Fruit fly (Drosophila melanogaster) whole organism, embryonic: ENCODE measurements around the gene CG17376.

Experiments used
- Atf3 ChIP-seq: fragments of 200-800 bp; sonication (Bioruptor generic); optimal IDR thresholded peaks from 3 replicates; lab custom pipeline; 2016; ENCODE audit warnings: missing biosample characterization, missing genetic modification characterization
- Blimp-1 ChIP-seq: fragments of 200-800 bp; sonication (Bioruptor generic); optimal IDR thresholded peaks from 3 replicates; lab custom pipeline; 2018; ENCODE audit warnings: missing biosample characterization, missing genetic modification characterization, mild to moderate bottlenecking, moderate library complexity, missing genetic modification reagents
- C15 ChIP-seq: fragments of 200-800 bp; sonication (Bioruptor generic); IDR thresholded peaks from 3 replicates; pipeline ENCODE4 v1.3.6; 2022; ENCODE audit warnings: missing biosample characterization, missing genetic modification characterization
- CG11456 ChIP-seq: fragments of 200-800 bp; sonication (Bioruptor generic); IDR thresholded peaks from 3 replicates; pipeline ENCODE4 v1.3.6; 2022; ENCODE audit warnings: missing biosample characterization, missing genetic modification characterization
- CG11696 ChIP-seq: fragments of 200-800 bp; sonication (Bioruptor generic); IDR thresholded peaks from 2 replicates; pipeline ENCODE4 v1.3.6; 2022; ENCODE audit warnings: missing biosample characterization, missing genetic modification characterization
- CG11723 ChIP-seq: fragments of 200-800 bp; sonication (Bioruptor generic); optimal IDR thresholded peaks from 2 replicates; lab custom pipeline; 2017; ENCODE audit warnings: missing biosample characterization, mild to moderate bottlenecking, missing genetic modification characterization
- CG12155 ChIP-seq: fragments of 200-800 bp; sonication (Bioruptor generic); optimal IDR thresholded peaks from 3 replicates; lab custom pipeline; 2016; ENCODE audit warnings: missing biosample characterization, missing genetic modification characterization
- CG13123 ChIP-seq: fragments of 200-800 bp; sonication (Bioruptor generic); optimal IDR thresholded peaks from 2 replicates; lab custom pipeline; 2016; ENCODE audit warnings: missing biosample characterization, missing genetic modification characterization
- CG1529 ChIP-seq: fragments of 200-800 bp; sonication (Bioruptor generic); optimal IDR thresholded peaks from 3 replicates; lab custom pipeline; 2018; ENCODE audit warnings: missing biosample characterization, missing genetic modification characterization
- CG17829 ChIP-seq: fragments of 200-800 bp; optimal IDR thresholded peaks from 2 replicates; lab custom pipeline; 2019; ENCODE audit warnings: missing biosample characterization, mild to moderate bottlenecking, missing genetic modification characterization, moderate library complexity
- CG17912 ChIP-seq: fragments of 200-800 bp; sonication (Bioruptor generic); optimal IDR thresholded peaks from 2 replicates; lab custom pipeline; 2018; ENCODE audit warnings: missing biosample characterization, mild to moderate bottlenecking, missing genetic modification characterization
- CG1792 ChIP-seq: fragments of 200-800 bp; sonication (Bioruptor generic); optimal IDR thresholded peaks from 2 replicates; lab custom pipeline; 2016; ENCODE audit warnings: missing biosample characterization, missing genetic modification characterization
- CG2199 ChIP-seq: fragments of 200-800 bp; sonication (Bioruptor generic); IDR thresholded peaks from 3 replicates; pipeline ENCODE4 v1.3.6; 2022; ENCODE audit warnings: missing biosample characterization, missing genetic modification characterization
- CG2712 ChIP-seq: fragments of 200-800 bp; optimal IDR thresholded peaks from 3 replicates; lab custom pipeline; 2019; ENCODE audit warnings: missing biosample characterization, mild to moderate bottlenecking, missing genetic modification characterization, moderate library complexity
- CG32767 ChIP-seq: fragments of 200-800 bp; sonication (Bioruptor generic); IDR thresholded peaks from 2 replicates; pipeline ENCODE4 v1.3.6; 2022; ENCODE audit warnings: missing biosample characterization, missing genetic modification characterization
- CG34376 ChIP-seq: fragments of 200-800 bp; sonication (Bioruptor generic); optimal IDR thresholded peaks from 2 replicates; lab custom pipeline; 2018; ENCODE audit warnings: missing biosample characterization, mild to moderate bottlenecking, missing genetic modification characterization
- CG4617 ChIP-seq: fragments of 200-800 bp; sonication (Bioruptor generic); optimal IDR thresholded peaks from 3 replicates; lab custom pipeline; 2016; ENCODE audit warnings: missing biosample characterization, missing genetic modification characterization, borderline replicate concordance
- CG4707 ChIP-seq: fragments of 200-800 bp; sonication (Bioruptor generic); optimal IDR thresholded peaks from 2 replicates; lab custom pipeline; 2018; ENCODE audit warnings: missing biosample characterization, mild to moderate bottlenecking, missing genetic modification characterization, moderate library complexity
- CG8089 ChIP-seq: fragments of 200-800 bp; sonication (Bioruptor generic); optimal IDR thresholded peaks from 3 replicates; lab custom pipeline; 2016; ENCODE audit warnings: missing biosample characterization, missing genetic modification characterization
- CG9609 ChIP-seq: fragments of 200-800 bp; sonication (Bioruptor generic); optimal IDR thresholded peaks from 3 replicates; lab custom pipeline; 2016; ENCODE audit warnings: missing biosample characterization, missing genetic modification characterization
- Dek ChIP-seq: fragments of 200-800 bp; sonication (Bioruptor generic); optimal IDR thresholded peaks from 3 replicates; lab custom pipeline; 2019; ENCODE audit warnings: missing biosample characterization, mild to moderate bottlenecking, missing genetic modification characterization, moderate library complexity
- Ets65A ChIP-seq: fragments of 200-800 bp; sonication (Bioruptor generic); peaks from one replicate; lab custom pipeline; 2016; ENCODE audit warnings: missing biosample characterization, missing genetic modification characterization
- HLH54F ChIP-seq: fragments of 200-800 bp; sonication (Bioruptor generic); optimal IDR thresholded peaks from 3 replicates; lab custom pipeline; 2016; ENCODE audit warnings: missing biosample characterization, missing genetic modification characterization
- Hr51 ChIP-seq, 2 experiments: fragments of 200-800 bp; sonication (Bioruptor generic); optimal IDR thresholded peaks; 2 replicates in 1 of 2; 3 replicates in 1 of 2; lab custom pipeline; 2016 to 2018; ENCODE audit warnings: missing biosample characterization in 2 of 2, missing genetic modification characterization in 2 of 2, mild to moderate bottlenecking in 1 of 2, moderate library complexity in 1 of 2
- Lim3 ChIP-seq: fragments of 200-800 bp; sonication (Bioruptor generic); IDR thresholded peaks from 2 replicates; pipeline ENCODE4 v1.3.6; 2022; ENCODE audit warnings: missing biosample characterization, missing genetic modification characterization
- MBD-R2 ChIP-seq: fragments of 200-800 bp; sonication (Bioruptor generic); IDR thresholded peaks from 2 replicates; pipeline ENCODE4 v1.3.6; 2022; ENCODE audit warnings: missing biosample characterization, missing genetic modification characterization
- MESR4 ChIP-seq: fragments of 200-800 bp; sonication (Bioruptor generic); optimal IDR thresholded peaks from 2 replicates; lab custom pipeline; 2018; ENCODE audit warnings: missing biosample characterization, mild to moderate bottlenecking, missing genetic modification characterization, moderate library complexity
- Mad ChIP-seq: fragments of 200-800 bp; sonication (Bioruptor generic); optimal IDR thresholded peaks from 2 replicates; lab custom pipeline; 2016; ENCODE audit warnings: missing biosample characterization, missing genetic modification characterization
- Max ChIP-seq: fragments of 200-800 bp; sonication (Bioruptor generic); optimal IDR thresholded peaks from 2 replicates; lab custom pipeline; 2016; ENCODE audit warnings: missing biosample characterization, mild to moderate bottlenecking, missing genetic modification characterization
- NFAT ChIP-seq: fragments of 200-800 bp; sonication (Bioruptor generic); IDR thresholded peaks from 2 replicates; pipeline ENCODE4 v1.3.6; 2022; ENCODE audit warnings: missing biosample characterization, missing genetic modification characterization
- Nf-YA ChIP-seq: fragments of 200-800 bp; sonication (Bioruptor generic); IDR thresholded peaks from 2 replicates; pipeline ENCODE4 v1.3.6; 2022; ENCODE audit warnings: missing biosample characterization, missing genetic modification characterization
- Opbp ChIP-seq: fragments of 200-800 bp; sonication (Bioruptor generic); IDR thresholded peaks from 3 replicates; pipeline ENCODE4 v1.3.6; 2022; ENCODE audit warnings: missing biosample characterization, missing genetic modification characterization; ENCODE audit not compliant: partially characterized antibody
- Sry-β ChIP-seq: fragments of 200-800 bp; sonication (Bioruptor generic); optimal IDR thresholded peaks from 2 replicates; lab custom pipeline; 2018; ENCODE audit warnings: missing biosample characterization, mild to moderate bottlenecking, missing genetic modification characterization, moderate library complexity
- Usf ChIP-seq: fragments of 200-800 bp; sonication (Bioruptor generic); optimal IDR thresholded peaks from 2 replicates; lab custom pipeline; 2017; ENCODE audit warnings: missing genotype, missing biosample characterization, missing genetic modification characterization
- amos ChIP-seq: fragments of 200-800 bp; sonication (Bioruptor generic); IDR thresholded peaks from 2 replicates; pipeline ENCODE4 v1.3.6; 2022; ENCODE audit warnings: missing biosample characterization, missing genetic modification characterization; ENCODE audit not compliant: partially characterized antibody
- ase ChIP-seq: fragments of 200-800 bp; sonication (Bioruptor generic); IDR thresholded peaks from 3 replicates; pipeline ENCODE4 v1.3.6; 2022; ENCODE audit warnings: missing biosample characterization, missing genetic modification characterization
- cas ChIP-seq: fragments of 200-800 bp; sonication (Bioruptor generic); IDR thresholded peaks from 2 replicates; pipeline ENCODE4 v1.3.6; 2022; ENCODE audit warnings: missing biosample characterization, missing genetic modification characterization
- cg ChIP-seq: fragments of 200-800 bp; sonication (Bioruptor generic); optimal IDR thresholded peaks from 3 replicates; lab custom pipeline; 2019; ENCODE audit warnings: missing biosample characterization, mild to moderate bottlenecking, missing genetic modification characterization, moderate library complexity
- fu2 ChIP-seq: fragments of 200-800 bp; sonication (Bioruptor generic); optimal IDR thresholded peaks from 2 replicates; lab custom pipeline; 2016; ENCODE audit warnings: missing biosample characterization, missing genetic modification characterization
- gfzf ChIP-seq: fragments of 200-800 bp; sonication (Bioruptor generic); optimal IDR thresholded peaks from 2 replicates; lab custom pipeline; 2016; ENCODE audit warnings: missing biosample characterization, mild to moderate bottlenecking, missing genetic modification characterization, moderate library complexity
- hkb ChIP-seq, 2 experiments: fragments of 200-800 bp in 1 of 2; fragments of >200 bp in 1 of 2; sonication (Bioruptor generic) in 1 of 2; IDR thresholded peaks in 1 of 2; optimal IDR thresholded peaks in 1 of 2; 2 replicates each; pipeline versions ENCODE4 v1.3.6 to Lab custom; 2017 to 2022; ENCODE audit warnings: missing biosample characterization in 1 of 2, missing genetic modification characterization in 1 of 2
- lilli ChIP-seq: fragments of 200-800 bp; sonication (Bioruptor generic); optimal IDR thresholded peaks from 3 replicates; lab custom pipeline; 2016; ENCODE audit warnings: missing biosample characterization, missing genetic modification characterization
- mirr ChIP-seq: fragments of 200-800 bp; sonication (Bioruptor generic); optimal IDR thresholded peaks from 3 replicates; lab custom pipeline; 2018; ENCODE audit warnings: missing biosample characterization, mild to moderate bottlenecking, missing genetic modification characterization
- prd ChIP-seq, 3 experiments: fragments of >200 bp in 2 of 3; fragments of 200-800 bp in 1 of 3; sonication (Bioruptor generic) in 1 of 3; optimal IDR thresholded peaks in 2 of 3; IDR thresholded peaks in 1 of 3; 2 replicates in 2 of 3; 3 replicates in 1 of 3; pipeline versions ENCODE4 v1.3.6 to Lab custom; 2017 to 2022; ENCODE audit warnings: missing biosample characterization in 1 of 3, missing genetic modification characterization in 1 of 3
- repo ChIP-seq: fragments of 200-800 bp; sonication (Bioruptor generic); optimal IDR thresholded peaks from 2 replicates; lab custom pipeline; 2016; ENCODE audit warnings: missing biosample characterization, missing genetic modification characterization
- rib ChIP-seq: fragments of 200-800 bp; sonication (Bioruptor generic); IDR thresholded peaks from 2 replicates; pipeline ENCODE4 v1.3.6; 2022; ENCODE audit warnings: missing biosample characterization, missing genetic modification characterization
- run ChIP-seq: fragments of 200-800 bp; sonication (Bioruptor generic); optimal IDR thresholded peaks from 3 replicates; lab custom pipeline; 2018; ENCODE audit warnings: missing biosample characterization, mild to moderate bottlenecking, missing genetic modification characterization
- schlank ChIP-seq: fragments of 200-800 bp; sonication (Bioruptor generic); optimal IDR thresholded peaks from 2 replicates; lab custom pipeline; 2018; ENCODE audit warnings: missing biosample characterization, mild to moderate bottlenecking, missing genetic modification characterization
- sim ChIP-seq: fragments of 200-800 bp; sonication (Bioruptor generic); IDR thresholded peaks from 2 replicates; pipeline ENCODE4 v1.3.6; 2022; ENCODE audit warnings: missing biosample characterization, missing genetic modification characterization
- z ChIP-seq: fragments of 200-800 bp; sonication (Bioruptor generic); IDR thresholded peaks from 3 replicates; pipeline ENCODE4 v1.3.6; 2022; ENCODE audit warnings: missing biosample characterization, missing genetic modification characterization

Gene CG17376

dm6 chr2L:6841349-6841748, 40.7 kb upstream of the CG17376 start (continued):
- TF ChIP-seq Opbp (no peak), CG1529 (GFP tag; lab: Kevin White, UChicago) (peak; percentile 74), CG11723 (GFP tag; lab: Kevin White, UChicago) (peak; percentile 55), CG32767 (GFP tag; lab: Robert Waterston, UW) (peak; percentile 55; the same call in 1 of the 2 replicates), z (0 out of 3 replicates have a peak, but pooled peaks have one; percentile 44), run (tag; lab: Kevin White, UChicago) (peak; percentile 45), Atf3 (GFP tag; lab: Kevin White, UChicago) (peak; percentile 61), CG13123 (GFP tag; lab: Kevin White, UChicago) (peak; percentile 41), fu2 (peak; percentile 10), cg (GFP tag; lab: Kevin White, UChicago) (no peak), CG11456 (GFP tag; lab: Robert Waterston, UW) (peak; percentile 62; the same call in 1 of the 3 replicates), amos (GFP tag; lab: Robert Waterston, UW) (no peak), Usf (GFP tag; lab: Kevin White, UChicago) (peak; percentile 61), MESR4 (no peak), CG4617 (GFP tag; lab: Kevin White, UChicago) (peak; percentile 16), Sry-β (no peak), CG12155 (peak; percentile 50), hkb (optimal IDR thresholded peaks at IDR 0.05; lab: Kevin White, UChicago) (no peak), hkb (GFP tag; IDR thresholded peaks at IDR 0.05; lab: Robert Waterston, UW) (peak; percentile 83), CG11696 (GFP tag; lab: Robert Waterston, UW) (peak; percentile 52; the same call in 1 of the 2 replicates), mirr (GFP tag; lab: Kevin White, UChicago) (no peak), CG1792 (GFP tag; lab: Kevin White, UChicago) (peak; percentile 35), Max (GFP tag; lab: Kevin White, UChicago) (peak; percentile 48), NFAT (GFP tag; lab: Robert Waterston, UW) (no peak), CG2712 (tag; lab: Kevin White, UChicago) (peak; percentile 90), CG4707 (peak; percentile 46), ase (GFP tag; lab: Robert Waterston, UW) (peak; percentile 60; the same call in 1 of the 3 replicates), Hr51 (GFP tag; optimal IDR thresholded peaks at IDR 0.05; lab: Kevin White, UChicago) (peak; percentile 40 to 64), CG2199 (GFP tag; lab: Robert Waterston, UW) (peak; percentile 30; the same call in 1 of the 3 replicates), Dek (no peak), CG9609 (GFP tag; lab: Kevin White, UChicago) (peak; percentile 56), Ets65A (peak; percentile 96), CG8089 (GFP tag; lab: Kevin White, UChicago) (peak; percentile 69), Lim3 (0 out of 2 replicates have a peak, but pooled peaks have one; percentile 12), rib (GFP tag; lab: Robert Waterston, UW) (no peak), Nf-YA (no peak), CG34376 (GFP tag; lab: Kevin White, UChicago) (no peak), C15 (GFP tag; lab: Robert Waterston, UW) (peak; percentile 37; the same call in 1 of the 3 replicates), repo (GFP tag; lab: Kevin White, UChicago) (peak; percentile 27), lilli (GFP tag; lab: Kevin White, UChicago) (peak; percentile 25), cas (0 out of 2 replicates have a peak, but pooled peaks have one; percentile 32), Mad (peak; percentile 35), MBD-R2 (GFP tag; lab: Robert Waterston, UW) (no peak), sim (GFP tag; lab: Robert Waterston, UW) (peak; percentile 74), HLH54F (GFP tag; lab: Kevin White, UChicago) (no peak), CG17829 (tag; lab: Kevin White, UChicago) (peak; percentile 88), Blimp-1 (GFP tag; lab: Kevin White, UChicago) (peak; percentile 78), prd (optimal IDR thresholded peaks at IDR 0.05; lab: Kevin White, UChicago) (no peak), prd (GFP tag; IDR thresholded peaks at IDR 0.05; lab: Robert Waterston, UW) (peak; percentile 95), schlank (tag; lab: Kevin White, UChicago) (no peak), gfzf (GFP tag; lab: Kevin White, UChicago) (no peak), CG17912 (GFP tag; lab: Kevin White, UChicago) (no peak)
